Worm (Caenorhabditis elegans) whole organism, L4 larva: ENCODE data around the gene C33D3.5.

ENCODE experiments used
- ZK546.5 ChIP-seq, 2 experiments: sonication (generic microtip); optimal IDR thresholded peaks; 2 replicates each; lab custom pipeline; 2017; ENCODE audit warnings: missing biosample characterization in 2 of 2, missing genetic modification characterization in 2 of 2
- ceh-44 ChIP-seq: fragments of 200-800 bp; sonication (Bioruptor generic); IDR thresholded peaks from 2 replicates; pipeline ENCODE4 v1.3.6; 2022; ENCODE audit warnings: missing genetic modification reagents, missing genetic modification characterization, missing compliant biosample characterization
- lin-39 ChIP-seq: fragments of 150-350 bp; optimal IDR thresholded peaks from 2 replicates; lab custom pipeline; 2014; ENCODE audit warnings: missing biosample characterization, missing genetic modification reagents, missing genetic modification characterization
- lsy-2 ChIP-seq, 2 experiments: fragments of 150-350 bp in 1 of 2; sonication (generic microtip) in 1 of 2; optimal IDR thresholded peaks; 2 replicates each; lab custom pipeline; 2014 to 2017; ENCODE audit warnings: missing biosample characterization in 2 of 2, missing genetic modification characterization in 2 of 2
- mdl-1 ChIP-seq, 2 experiments: fragments of 150-350 bp in 1 of 2; sonication (generic microtip) in 1 of 2; optimal IDR thresholded peaks; 2 replicates each; lab custom pipeline; 2014 to 2017; ENCODE audit warnings: missing biosample characterization in 2 of 2, missing genetic modification characterization in 2 of 2
- nhr-11 ChIP-seq: fragments of 150-350 bp; optimal IDR thresholded peaks from 2 replicates; lab custom pipeline; 2014; ENCODE audit warnings: missing biosample characterization, missing genetic modification characterization
- nhr-28 ChIP-seq: fragments of 150-350 bp; optimal IDR thresholded peaks from 2 replicates; lab custom pipeline; 2014; ENCODE audit warnings: missing biosample characterization, missing genetic modification characterization
- pha-4 ChIP-seq, 2 experiments: fragments of 150-350 bp in 1 of 2; fragments of 200-800 bp in 1 of 2; sonication (Bioruptor generic) in 1 of 2; IDR thresholded peaks in 1 of 2; optimal IDR thresholded peaks in 1 of 2; 2 replicates each; pipeline versions ENCODE4 v1.3.6 to Lab custom; 2014 to 2022; ENCODE audit warnings: missing genetic modification characterization in 2 of 2, missing genetic modification reagents in 2 of 2, missing biosample characterization in 1 of 2, missing compliant biosample characterization in 1 of 2
- snpc-4 ChIP-seq: fragments of 150-350 bp; optimal IDR thresholded peaks from 2 replicates; lab custom pipeline; 2014; ENCODE audit warnings: missing biosample characterization, missing genetic modification characterization
- tag-97 ChIP-seq: fragments of 200-800 bp; sonication (Bioruptor generic); IDR thresholded peaks from 2 replicates; pipeline ENCODE4 v1.3.6; 2022; ENCODE audit warnings: missing genetic modification characterization, missing compliant biosample characterization
- tra-1 ChIP-seq: fragments of 200-800 bp; sonication (Bioruptor generic); IDR thresholded peaks from 2 replicates; pipeline ENCODE4 v1.3.6; 2022; ENCODE audit warnings: missing genetic modification reagents, missing genetic modification characterization, missing compliant biosample characterization
- unc-62 ChIP-seq, 3 experiments: fragments of 150-350 bp in 1 of 3; sonication (generic microtip); optimal IDR thresholded peaks in 2 of 3; peaks in 1 of 3; 1 replicate in 1 of 3; 2 replicates in 2 of 3; lab custom pipeline; 2014 to 2017; ENCODE audit warnings: missing biosample characterization in 3 of 3, missing genetic modification characterization in 3 of 3, missing genetic modification reagents in 3 of 3, missing genotype in 1 of 3

DNA sequence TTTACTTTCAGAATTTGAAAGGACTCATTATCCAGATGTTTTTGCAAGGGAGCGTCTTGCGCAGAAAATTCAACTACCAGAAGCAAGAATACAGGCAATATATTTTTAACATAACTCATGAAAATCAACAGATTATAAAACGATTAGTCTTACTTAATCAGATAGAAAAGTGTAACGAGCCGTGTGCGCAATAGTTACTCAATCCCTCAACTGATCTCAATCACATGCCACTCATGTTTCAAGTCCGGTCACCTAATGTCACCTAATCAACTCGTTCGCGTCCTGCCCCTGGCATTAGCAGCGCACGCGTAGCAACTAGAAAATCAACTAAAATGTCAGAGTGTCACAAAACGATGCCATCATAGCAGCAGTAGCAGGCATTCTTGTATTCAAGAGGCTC lies 25.4 kb downstream of the C33D3.5 start:
- no peak for TF ChIP-seq tra-1 (GFP tag; lab: Robert Waterston, UW)
- TF ChIP-seq ZK546.5 (tag; optimal IDR thresholded peaks at IDR 0.05; lab: Kevin White, UChicago), result no peak
- no peak for TF ChIP-seq tag-97 (GFP tag; lab: Robert Waterston, UW)
- TF ChIP-seq lsy-2 (tag; optimal IDR thresholded peaks at IDR 0.05; lab: Kevin White, UChicago), result no peak
- TF ChIP-seq mdl-1 (tag; optimal IDR thresholded peaks at IDR 0.05; lab: Kevin White, UChicago), result no peak
- TF ChIP-seq unc-62 (GFP tag; optimal IDR thresholded peaks at IDR 0.05 in 1 of 2; lab: Kevin White, UChicago), result no peak
- TF ChIP-seq unc-62 (tag; optimal IDR thresholded peaks at IDR 0.05; lab: Kevin White, UChicago), result no peak
- no peak for TF ChIP-seq nhr-28 (tag; lab: Kevin White, UChicago)
- TF ChIP-seq snpc-4 (tag; lab: Kevin White, UChicago), result no peak
- TF ChIP-seq nhr-11, result no peak
- no peak for TF ChIP-seq pha-4 (GFP tag; IDR thresholded peaks at IDR 0.05; lab: Robert Waterston, UW)
- TF ChIP-seq pha-4 (tag; optimal IDR thresholded peaks at IDR 0.05; lab: Kevin White, UChicago), result no peak
- no peak for TF ChIP-seq ceh-44
- TF ChIP-seq lin-39, result no peak
